Worm (Caenorhabditis elegans) whole organism, L4/young adult: Measurements from ENCODE around the gene nhr-282.

ENCODE experiments used
- W03F9.2 ChIP-seq: fragments of 150-350 bp; optimal IDR thresholded peaks from 2 replicates; lab custom pipeline; 2014; ENCODE audit warnings: missing biosample characterization, missing genetic modification characterization
- dao-5 ChIP-seq: sonication (generic microtip); optimal IDR thresholded peaks from 2 replicates; lab custom pipeline; 2016; ENCODE audit warnings: missing genotype, missing genetic modification characterization, moderate library complexity, missing compliant biosample characterization
- him-1 ChIP-seq: sonication (generic microtip); optimal IDR thresholded peaks from 2 replicates; lab custom pipeline; 2016; ENCODE audit warnings: missing genotype, missing genetic modification reagents, missing genetic modification characterization, missing compliant biosample characterization

DNA sequence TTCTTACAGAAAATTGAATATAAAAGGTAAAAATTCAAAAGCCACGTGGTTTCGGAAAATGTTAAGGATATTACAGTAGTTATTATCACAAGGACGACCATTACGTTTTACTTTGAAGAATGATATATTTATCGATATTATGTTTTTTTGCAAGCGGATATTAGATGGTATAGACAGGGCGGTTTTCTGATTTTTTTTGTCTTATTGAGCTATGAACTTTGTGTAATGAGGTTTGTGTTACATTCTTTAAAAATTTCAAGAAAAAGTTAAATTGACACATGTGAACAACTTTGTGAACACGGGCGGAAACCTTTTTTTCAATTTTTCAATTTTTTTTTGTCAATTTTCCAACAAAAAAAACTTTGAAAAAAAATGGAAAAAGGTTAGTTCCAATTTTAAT lies 12.8 kb downstream of the nhr-282 start, which contains the start of gene srbc-50:
- TF ChIP-seq him-1 (no peak), dao-5 (no peak), W03F9.2 (tag; lab: Kevin White, UChicago) (no peak)
